Worm (Caenorhabditis elegans): ENCODE data around the gene ucr-2.1.

- TF ChIP-seq Y22D7AL.16 (tag; optimal IDR thresholded peaks at IDR 0.05) (no peak), lin-11 (tag; optimal IDR thresholded peaks at IDR 0.05) (no peak), ceh-6 (GFP tag; optimal IDR thresholded peaks at IDR 0.05) (no peak), tbx-2 (tag; optimal IDR thresholded peaks at IDR 0.05) (no peak), pqm-1 (tag; optimal IDR thresholded peaks at IDR 0.05) (no peak), dmd-4 (tag; optimal IDR thresholded peaks at IDR 0.05; ENCODE audit: borderline replicate concordance) (no peak), fkh-10 (GFP tag; optimal IDR thresholded peaks at IDR 0.05) (no peak), ceh-14 (tag; optimal IDR thresholded peaks at IDR 0.05) (no peak), nhr-11 (tag; optimal IDR thresholded peaks at IDR 0.05) (no peak)
Measured at ce11 chrX:12003969-12004368, 14.3 kb upstream of the ucr-2.1 start.
